Worm (Caenorhabditis elegans): Measurements from ENCODE around the gene jmjd-1.1.

Gene jmjd-1.1

DNA sequence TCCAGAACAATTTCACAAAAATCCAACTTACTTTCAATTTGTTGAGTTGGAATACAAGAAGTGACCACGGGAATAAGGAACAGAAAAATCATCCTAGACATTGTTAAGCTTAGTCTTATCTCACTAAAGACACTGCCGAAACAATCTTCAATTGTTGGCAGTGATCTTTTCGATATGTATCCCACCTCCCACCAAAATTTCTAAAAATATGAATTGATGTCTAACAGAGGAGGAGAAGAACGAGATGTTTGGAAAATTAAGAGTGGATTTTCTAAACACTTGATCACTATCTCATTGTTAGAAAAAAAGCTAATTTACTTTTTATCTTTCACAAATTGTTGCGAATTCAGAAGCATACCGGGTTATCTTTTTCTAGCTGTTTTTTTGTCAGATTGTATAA, 26.1 kb downstream of the jmjd-1.1 start, which contains the start of gene clec-144:
clec-144 (minus strand) TSS at position 101 of the 400 bp plus-strand sequence.
- TF ChIP-seq aly-2 (tag; optimal IDR thresholded peaks at IDR 0.05) (no peak), fos-1 (tag; optimal IDR thresholded peaks at IDR 0.05) (no peak)

- TF ChIP-seq mab-5 (tag; optimal IDR thresholded peaks at IDR 0.05) (no peak), nhr-25 (tag; optimal IDR thresholded peaks at IDR 0.05) (no peak), ama-1 (optimal IDR thresholded peaks at IDR 0.05) (no peak), unc-55 (GFP tag; optimal IDR thresholded peaks at IDR 0.05) (no peak), nhr-6 (tag; optimal IDR thresholded peaks at IDR 0.05) (no peak), mbf-1 (tag; optimal IDR thresholded peaks at IDR 0.05) (no peak), fos-1 (tag; optimal IDR thresholded peaks at IDR 0.05) (no peak), lin-39 (tag; optimal IDR thresholded peaks at IDR 0.05) (no peak), sem-4 (tag; optimal IDR thresholded peaks at IDR 0.05) (no peak), ztf-11 (tag; optimal IDR thresholded peaks at IDR 0.05) (no peak), ZK546.5 (tag; optimal IDR thresholded peaks at IDR 0.05) (no peak), lin-13 (GFP tag; optimal IDR thresholded peaks at IDR 0.05) (no peak)
Observed at ce11 chrII:11835208-11835607, 28.9 kb downstream of the jmjd-1.1 start, which contains the start of gene T27D12.6. TSS of gene T27D12.6 (plus strand) at chrII:11835508.

ce11 chrII:11836554-11837218, 30.3 kb downstream of the jmjd-1.1 start:
- TF ChIP-seq crh-2 (tag; optimal IDR thresholded peaks at IDR 0.05), result peak; percentile 14
- peak; percentile 46 for TF ChIP-seq egl-27 (tag; optimal IDR thresholded peaks at IDR 0.05)
- peak; percentile 15 for TF ChIP-seq fos-1 (tag; optimal IDR thresholded peaks at IDR 0.05)
- TF ChIP-seq C34F6.9 (tag; optimal IDR thresholded peaks at IDR 0.05), result no peak
- TF ChIP-seq sma-3 (GFP tag; optimal IDR thresholded peaks at IDR 0.05), result peak; percentile 46
- no peak for TF ChIP-seq zag-1 (tag; optimal IDR thresholded peaks at IDR 0.05)
- peak; percentile 20 for TF ChIP-seq nhr-25 (tag; optimal IDR thresholded peaks at IDR 0.05)
- no peak for TF ChIP-seq lin-39 (tag; optimal IDR thresholded peaks at IDR 0.05)
- TF ChIP-seq unc-55 (GFP tag; optimal IDR thresholded peaks at IDR 0.05), result no peak
- TF ChIP-seq unc-62 (GFP tag; optimal IDR thresholded peaks at IDR 0.05), result no peak
- TF ChIP-seq nhr-129 (tag; optimal IDR thresholded peaks at IDR 0.05), result peak; percentile 14
- TF ChIP-seq blmp-1 (tag; optimal IDR thresholded peaks at IDR 0.05; ENCODE audit: insufficient read depth), result no peak
- peak; percentile 63 to 80 for TF ChIP-seq mdl-1 (tag; optimal IDR thresholded peaks at IDR 0.05)
- no peak for TF ChIP-seq sem-4 (tag; optimal IDR thresholded peaks at IDR 0.05)
- no peak for TF ChIP-seq ZK546.5 (tag; optimal IDR thresholded peaks at IDR 0.05)
- TF ChIP-seq skn-1 (tag; optimal IDR thresholded peaks at IDR 0.05), result no peak
- peak in 1 of 2 experiments; percentile 17 for TF ChIP-seq lsy-2 (tag; optimal IDR thresholded peaks at IDR 0.05)
- peak; percentile 18 for TF ChIP-seq F13H6.1 (tag; optimal IDR thresholded peaks at IDR 0.05)
- no peak for TF ChIP-seq alr-1 (tag; optimal IDR thresholded peaks at IDR 0.05)
- TF ChIP-seq nhr-21 (tag; optimal IDR thresholded peaks at IDR 0.05), result peak; percentile 78
- peak; percentile 94 for TF ChIP-seq sma-9 (GFP tag; optimal IDR thresholded peaks at IDR 0.05)
- peak; percentile 35 for TF ChIP-seq sma-9 (tag; optimal IDR thresholded peaks at IDR 0.05)
- no peak for TF ChIP-seq ztf-1 (GFP tag; conservative IDR thresholded peaks at IDR 0.05)
- no peak for TF ChIP-seq unc-39 (tag; optimal IDR thresholded peaks at IDR 0.05)

DNA sequence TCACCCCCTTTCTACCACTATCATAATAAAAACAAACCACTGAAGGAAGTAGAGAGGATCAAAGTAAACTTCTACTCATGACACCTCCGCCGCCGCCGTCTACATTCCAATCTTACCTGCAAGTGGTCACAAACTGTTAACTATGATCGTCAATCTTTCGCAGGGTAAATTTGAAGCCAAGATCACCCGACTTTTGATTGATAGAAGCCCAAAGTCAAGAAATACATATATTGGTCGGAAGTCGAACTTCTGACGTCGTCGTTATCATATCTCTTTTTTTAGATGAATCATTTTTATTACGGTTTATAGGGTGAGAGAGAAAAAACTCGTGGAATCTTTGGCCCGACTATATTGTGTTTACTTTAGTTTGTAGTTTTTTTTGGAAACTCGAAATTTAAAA, 32.0 kb downstream of the jmjd-1.1 start:
- TF ChIP-seq egl-27 (tag; optimal IDR thresholded peaks at IDR 0.05) (peak; percentile 24), ama-1 (optimal IDR thresholded peaks at IDR 0.05) (no peak), mdl-1 (tag; optimal IDR thresholded peaks at IDR 0.05) (peak in 1 of 2 experiments; percentile 16), nhr-21 (tag; optimal IDR thresholded peaks at IDR 0.05) (peak; percentile 79), nhr-25 (tag; optimal IDR thresholded peaks at IDR 0.05) (peak; percentile 77), sma-9 (GFP tag; optimal IDR thresholded peaks at IDR 0.05) (peak; percentile 95), sma-9 (tag; optimal IDR thresholded peaks at IDR 0.05) (no peak), blmp-1 (tag; optimal IDR thresholded peaks at IDR 0.05; ENCODE audit: insufficient read depth) (peak; percentile 5), lsy-2 (tag; optimal IDR thresholded peaks at IDR 0.05) (no peak), sma-3 (GFP tag; optimal IDR thresholded peaks at IDR 0.05) (peak; percentile 66)

DNA sequence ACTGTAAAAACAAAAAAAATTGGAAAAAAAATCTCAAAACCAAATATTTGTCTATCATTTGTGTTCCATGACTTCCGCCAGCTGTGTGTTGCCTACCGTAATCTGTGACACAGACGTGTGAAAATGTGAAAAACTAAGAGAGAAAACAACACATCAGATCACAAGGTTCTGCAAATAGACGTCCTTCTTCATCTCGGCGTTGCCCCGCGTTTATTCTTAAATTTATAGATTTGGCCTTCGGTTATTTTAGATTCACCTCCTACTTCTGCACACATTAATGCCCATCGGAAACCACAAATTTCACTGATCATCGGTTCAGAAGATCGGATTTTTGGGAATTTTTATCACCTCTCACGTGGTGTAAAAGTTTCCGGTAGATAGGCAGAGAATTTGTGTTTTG, 32.8 kb downstream of the jmjd-1.1 start:
- TF ChIP-seq unc-39 (tag; optimal IDR thresholded peaks at IDR 0.05) (no peak), sem-4 (tag; optimal IDR thresholded peaks at IDR 0.05) (no peak), snpc-4 (tag; optimal IDR thresholded peaks at IDR 0.05) (no peak), sma-9 (GFP tag; optimal IDR thresholded peaks at IDR 0.05) (peak; percentile 46), sma-9 (tag; optimal IDR thresholded peaks at IDR 0.05) (no peak), ama-1 (optimal IDR thresholded peaks at IDR 0.05) (no peak), alr-1 (tag; optimal IDR thresholded peaks at IDR 0.05) (no peak), nhr-25 (tag; optimal IDR thresholded peaks at IDR 0.05) (peak; percentile 53)
